Worm (Caenorhabditis elegans) whole organism, late embryonic: ENCODE measurements around the gene sru-29.

Experiments
- C08G9.2 ChIP-seq: sonication (generic microtip); optimal IDR thresholded peaks from 2 replicates; lab custom pipeline; 2016; ENCODE audit warnings: mild to moderate bottlenecking, missing genetic modification characterization, moderate library complexity, missing compliant biosample characterization
- C38D4.7 ChIP-seq: fragments of 200-800 bp; sonication (Bioruptor generic); optimal IDR thresholded peaks from 2 replicates; lab custom pipeline; 2018; ENCODE audit warnings: mild to moderate bottlenecking, missing genetic modification characterization, moderate library complexity, missing compliant biosample characterization
- F13H6.1 ChIP-seq: sonication (generic microtip); optimal IDR thresholded peaks from 2 replicates; lab custom pipeline; 2016; ENCODE audit warnings: missing genetic modification characterization, missing compliant biosample characterization
- K09A11.1 ChIP-seq: sonication (generic microtip); optimal IDR thresholded peaks from 2 replicates; lab custom pipeline; 2017; ENCODE audit warnings: antibody characterized with exemption, mild to moderate bottlenecking, missing genetic modification characterization, missing compliant biosample characterization; ENCODE audit not compliant: insufficient read depth
- ahr-1 ChIP-seq: sonication (generic microtip); optimal IDR thresholded peaks from 2 replicates; lab custom pipeline; 2016; ENCODE audit warnings: missing genetic modification characterization, missing compliant biosample characterization
- ceh-14 ChIP-seq: sonication (generic microtip); optimal IDR thresholded peaks from 2 replicates; lab custom pipeline; 2016; ENCODE audit warnings: missing genotype, missing genetic modification characterization, missing compliant biosample characterization
- ceh-19 ChIP-seq: fragments of 200-800 bp; sonication (Bioruptor generic); optimal IDR thresholded peaks from 2 replicates; lab custom pipeline; 2018; ENCODE audit warnings: mild to moderate bottlenecking, missing genetic modification characterization, missing compliant biosample characterization
- ceh-2 ChIP-seq: sonication (generic microtip); optimal IDR thresholded peaks from 2 replicates; lab custom pipeline; 2016; ENCODE audit warnings: missing genotype, missing genetic modification characterization, missing compliant biosample characterization
- ceh-22 ChIP-seq: sonication (generic microtip); optimal IDR thresholded peaks from 2 replicates; lab custom pipeline; 2017; ENCODE audit warnings: missing biosample characterization, missing genetic modification characterization
- ceh-24 ChIP-seq: sonication (generic microtip); optimal IDR thresholded peaks from 2 replicates; lab custom pipeline; 2016; ENCODE audit warnings: mild to moderate bottlenecking, missing genetic modification characterization, missing compliant biosample characterization
- ceh-30 ChIP-seq: fragments of 150-350 bp; optimal IDR thresholded peaks from 2 replicates; lab custom pipeline; 2014; ENCODE audit warnings: missing biosample characterization, missing genetic modification characterization
- ceh-6 ChIP-seq: fragments of 200-800 bp; sonication (Bioruptor generic); optimal IDR thresholded peaks from 2 replicates; lab custom pipeline; 2018; ENCODE audit warnings: mild to moderate bottlenecking, missing genetic modification characterization, missing compliant biosample characterization
- dmd-4 ChIP-seq: sonication (generic microtip); optimal IDR thresholded peaks from 2 replicates; lab custom pipeline; 2016; ENCODE audit warnings: borderline replicate concordance, missing genetic modification characterization, missing compliant biosample characterization
- eyg-1 ChIP-seq: sonication (generic microtip); optimal IDR thresholded peaks from 2 replicates; lab custom pipeline; 2016; ENCODE audit warnings: missing genotype, missing genetic modification characterization, missing compliant biosample characterization
- fax-1 ChIP-seq: sonication (generic microtip); optimal IDR thresholded peaks from 2 replicates; lab custom pipeline; 2016; ENCODE audit warnings: missing genotype, missing genetic modification characterization, missing compliant biosample characterization
- fkh-10 ChIP-seq: fragments of 150-350 bp; optimal IDR thresholded peaks from 2 replicates; lab custom pipeline; 2014; ENCODE audit warnings: missing biosample characterization, missing genetic modification reagents, missing genetic modification characterization
- fkh-6 ChIP-seq: sonication (generic microtip); optimal IDR thresholded peaks from 2 replicates; lab custom pipeline; 2016; ENCODE audit warnings: missing genetic modification characterization, missing compliant biosample characterization
- hlh-13 ChIP-seq: fragments of 200-800 bp; sonication (Bioruptor generic); optimal IDR thresholded peaks from 2 replicates; lab custom pipeline; 2018; ENCODE audit warnings: mild to moderate bottlenecking, missing genetic modification characterization, missing compliant biosample characterization
- hlh-30 ChIP-seq: sonication (generic microtip); optimal IDR thresholded peaks from 2 replicates; lab custom pipeline; 2017; ENCODE audit warnings: antibody characterized with exemption, missing genetic modification characterization, missing compliant biosample characterization; ENCODE audit not compliant: insufficient read depth
- hlh-8 ChIP-seq: sonication (generic microtip); optimal IDR thresholded peaks from 2 replicates; lab custom pipeline; 2016; ENCODE audit warnings: missing genotype, missing genetic modification characterization, missing compliant biosample characterization
- lin-11 ChIP-seq: fragments of 200-800 bp; sonication (Bioruptor generic); optimal IDR thresholded peaks from 2 replicates; lab custom pipeline; 2018; ENCODE audit warnings: mild to moderate bottlenecking, missing genetic modification characterization, missing compliant biosample characterization
- madf-2 ChIP-seq: sonication (generic microtip); optimal IDR thresholded peaks from 2 replicates; lab custom pipeline; 2017; ENCODE audit warnings: missing genetic modification characterization, missing compliant biosample characterization
- mec-3 ChIP-seq: sonication (generic microtip); optimal IDR thresholded peaks from 2 replicates; lab custom pipeline; 2016; ENCODE audit warnings: borderline replicate concordance, missing genetic modification characterization, missing compliant biosample characterization
- nhr-11 ChIP-seq: fragments of 150-350 bp; optimal IDR thresholded peaks from 2 replicates; lab custom pipeline; 2014; ENCODE audit warnings: missing biosample characterization, missing genetic modification characterization
- npax-4 ChIP-seq: sonication (generic microtip); optimal IDR thresholded peaks from 2 replicates; lab custom pipeline; 2016; ENCODE audit warnings: missing genetic modification characterization, missing compliant biosample characterization
- odd-2 ChIP-seq: sonication (generic microtip); optimal IDR thresholded peaks from 2 replicates; lab custom pipeline; 2017; ENCODE audit warnings: antibody characterized with exemption, mild to moderate bottlenecking, missing genetic modification characterization, missing compliant biosample characterization
- pqm-1 ChIP-seq: sonication (generic microtip); optimal IDR thresholded peaks from 2 replicates; lab custom pipeline; 2016; ENCODE audit warnings: missing genetic modification characterization, missing compliant biosample characterization
- ref-2 ChIP-seq: sonication (generic microtip); optimal IDR thresholded peaks from 2 replicates; lab custom pipeline; 2016; ENCODE audit warnings: missing genetic modification characterization, missing compliant biosample characterization
- rnt-1 ChIP-seq: sonication (generic microtip); optimal IDR thresholded peaks from 2 replicates; lab custom pipeline; 2016; ENCODE audit warnings: missing genetic modification characterization, missing compliant biosample characterization
- sox-2 ChIP-seq: fragments of 200-800 bp; sonication (Bioruptor generic); IDR thresholded peaks from 2 replicates; pipeline ENCODE4 v1.3.6; 2022; ENCODE audit warnings: missing genetic modification reagents, missing genetic modification characterization, missing compliant biosample characterization
- syd-9 ChIP-seq: sonication (generic microtip); optimal IDR thresholded peaks from 2 replicates; lab custom pipeline; 2016; ENCODE audit warnings: mild to moderate bottlenecking, missing genetic modification characterization, moderate library complexity, missing compliant biosample characterization
- tbx-2 ChIP-seq: sonication (generic microtip); optimal IDR thresholded peaks from 2 replicates; lab custom pipeline; 2016; ENCODE audit warnings: missing genetic modification characterization, missing compliant biosample characterization
- tbx-7 ChIP-seq: sonication (generic microtip); optimal IDR thresholded peaks from 2 replicates; lab custom pipeline; 2016; ENCODE audit warnings: missing genotype, missing genetic modification characterization, missing compliant biosample characterization
- unc-3 ChIP-seq, 2 experiments: fragments of 200-800 bp in 1 of 2; sonication (Bioruptor generic) in 1 of 2; sonication (generic microtip) in 1 of 2; conservative IDR thresholded peaks in 1 of 2; optimal IDR thresholded peaks in 1 of 2; 2 replicates each; pipeline versions ENCODE4 v1.3.6 to Lab custom; 2016 to 2022; ENCODE audit warnings: missing compliant biosample characterization in 2 of 2, missing genetic modification characterization in 2 of 2, missing genetic modification reagents in 1 of 2
- unc-42 ChIP-seq: sonication (generic microtip); optimal IDR thresholded peaks from 2 replicates; lab custom pipeline; 2016; ENCODE audit warnings: missing genotype, missing genetic modification characterization, missing compliant biosample characterization
- unc-55 ChIP-seq: sonication (generic microtip); optimal IDR thresholded peaks from 2 replicates; lab custom pipeline; 2017; ENCODE audit warnings: missing biosample characterization, missing genetic modification reagents, missing genetic modification characterization
- zip-5 ChIP-seq: sonication (generic microtip); optimal IDR thresholded peaks from 2 replicates; lab custom pipeline; 2016; ENCODE audit warnings: missing genetic modification characterization, missing compliant biosample characterization

sru-29 gene

DNA sequence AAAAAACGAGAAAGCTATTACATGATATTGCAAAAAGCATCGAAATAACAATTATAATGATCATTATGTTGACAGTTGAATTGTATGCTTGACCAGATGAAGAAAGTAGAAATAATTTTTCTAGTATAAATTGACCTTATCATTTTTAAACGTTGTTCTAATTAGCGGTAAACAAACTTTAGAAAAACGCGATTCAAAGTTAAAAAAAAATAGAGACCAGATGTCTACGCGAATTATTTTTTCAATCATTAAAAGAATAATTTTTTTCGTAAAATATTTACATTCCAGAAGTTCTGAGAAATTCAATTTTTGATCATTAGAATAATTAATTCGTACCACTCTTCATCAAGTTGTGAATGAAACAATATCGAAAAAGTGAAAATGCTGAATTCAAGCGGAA is 9.3 kb upstream of the sru-29 start, which contains the start of gene F46B6.10:
TSS of gene F46B6.10 (minus strand) at position 101 of the 400 bp plus-strand sequence.
- TF ChIP-seq dmd-4 (no peak), sox-2 (GFP tag; lab: Robert Waterston, UW) (no peak), tbx-7 (tag; lab: Kevin White, UChicago) (no peak), eyg-1 (tag; lab: Kevin White, UChicago) (no peak), unc-42 (no peak), npax-4 (tag; lab: Kevin White, UChicago) (no peak), pqm-1 (tag; lab: Kevin White, UChicago) (no peak), tbx-2 (tag; lab: Kevin White, UChicago) (no peak), ref-2 (tag; lab: Kevin White, UChicago) (no peak), ceh-2 (tag; lab: Kevin White, UChicago) (no peak), ceh-22 (tag; lab: Kevin White, UChicago) (no peak), ahr-1 (no peak), rnt-1 (tag; lab: Kevin White, UChicago) (no peak), ceh-14 (no peak), zip-5 (no peak), fkh-6 (no peak), hlh-30 (tag; lab: Kevin White, UChicago) (no peak), ceh-30 (no peak), hlh-8 (no peak), F13H6.1 (tag; lab: Kevin White, UChicago) (no peak)

DNA sequence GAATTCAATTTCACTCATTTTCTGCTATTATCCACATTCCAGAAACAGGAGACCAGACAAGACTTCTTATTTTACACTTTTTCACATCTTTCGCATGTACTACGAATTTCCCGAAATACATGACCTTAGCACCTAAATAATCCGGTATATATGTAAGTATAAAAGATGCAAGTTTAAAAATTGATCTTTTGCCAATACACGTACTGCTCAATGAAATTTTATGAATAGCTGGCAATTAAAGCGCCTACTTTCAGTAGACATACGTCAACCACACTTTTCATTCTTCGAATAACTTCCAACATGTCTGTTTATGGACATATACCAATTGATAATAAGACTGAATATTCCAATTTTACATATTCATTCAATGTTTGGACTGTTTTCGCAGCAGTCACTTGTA is 8.1 kb upstream of the sru-29 start, which contains the start of gene sru-39:
TSS of gene sru-39 (plus strand) at position 301 of the 400 bp plus-strand sequence.
- TF ChIP-seq fax-1 (tag; lab: Kevin White, UChicago) (no peak), K09A11.1 (tag; lab: Kevin White, UChicago) (no peak), sox-2 (GFP tag; lab: Robert Waterston, UW) (no peak), C08G9.2 (tag; lab: Kevin White, UChicago) (no peak), ahr-1 (no peak), madf-2 (tag; lab: Kevin White, UChicago) (no peak), ceh-6 (GFP tag; lab: Kevin White, UChicago) (no peak), zip-5 (no peak), unc-55 (GFP tag; lab: Kevin White, UChicago) (no peak), odd-2 (tag; lab: Kevin White, UChicago) (no peak), ceh-19 (GFP tag; lab: Kevin White, UChicago) (no peak), ceh-24 (no peak), syd-9 (tag; lab: Kevin White, UChicago) (no peak)

DNA sequence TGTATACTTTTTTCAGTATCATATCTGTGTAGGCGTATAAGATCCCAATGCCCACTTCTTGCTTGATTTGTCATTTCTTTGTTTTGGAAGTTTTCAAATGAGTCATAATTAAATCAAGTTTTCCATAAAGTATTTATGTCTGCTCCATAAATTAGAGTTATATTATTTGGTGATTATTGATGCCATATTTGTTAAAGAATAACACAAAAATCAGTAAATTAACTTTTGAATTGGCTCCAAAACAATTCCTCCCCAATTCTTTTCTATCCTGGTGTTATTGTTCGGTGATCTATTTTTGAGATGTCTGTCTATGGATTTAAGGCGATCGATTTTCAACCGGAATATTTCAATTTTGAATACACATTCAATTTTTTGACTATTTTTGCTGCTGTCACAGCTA is 6.1 kb upstream of the sru-29 start, which contains the start of gene sru-37:
TSS of gene sru-37 (plus strand) at position 301 of the 400 bp plus-strand sequence.
- no peak for TF ChIP-seq hlh-13 (GFP tag; lab: Kevin White, UChicago)
- no peak for TF ChIP-seq fkh-10 (GFP tag; lab: Kevin White, UChicago)
- TF ChIP-seq unc-3 (GFP tag; conservative IDR thresholded peaks at IDR 0.05; lab: Robert Waterston, UW) = no peak
- TF ChIP-seq unc-3 (tag; optimal IDR thresholded peaks at IDR 0.05; lab: Kevin White, UChicago) = no peak
- no peak for TF ChIP-seq mec-3 (tag; lab: Kevin White, UChicago)
- no peak for TF ChIP-seq hlh-30 (tag; lab: Kevin White, UChicago)
- TF ChIP-seq lin-11 (tag; lab: Kevin White, UChicago) = no peak
- TF ChIP-seq F13H6.1 (tag; lab: Kevin White, UChicago) = no peak
- no peak for TF ChIP-seq C38D4.7
- no peak for TF ChIP-seq ceh-6 (GFP tag; lab: Kevin White, UChicago)
- no peak for TF ChIP-seq nhr-11 (tag; lab: Kevin White, UChicago)
- no peak for TF ChIP-seq dmd-4
